Worm (Caenorhabditis elegans) whole organism, young adult: Measurements from ENCODE around the gene ttr-23.

Experiments used
- T07F8.4 ChIP-seq: sonication (generic microtip); optimal IDR thresholded peaks from 2 replicates; lab custom pipeline; 2016; ENCODE audit warnings: mild to moderate bottlenecking, missing genetic modification characterization, moderate library complexity, missing compliant biosample characterization
- ama-1 ChIP-seq, 3 experiments: fragments of 150-350 bp in 1 of 3; sonication (generic microtip) in 2 of 3; optimal IDR thresholded peaks; 2 replicates each; lab custom pipeline; 2014 to 2018; ENCODE audit warnings: missing biosample characterization in 2 of 3, missing genetic modification characterization in 2 of 3, missing genetic modification reagents in 2 of 3
- attf-3 ChIP-seq: fragments of 200-800 bp; sonication (Bioruptor generic); conservative IDR thresholded peaks from 2 replicates; pipeline ENCODE4 v1.3.6; 2022; ENCODE audit warnings: missing genetic modification reagents, missing genetic modification characterization, missing compliant biosample characterization
- dpff-1 ChIP-seq: sonication (generic microtip); optimal IDR thresholded peaks from 2 replicates; lab custom pipeline; 2017; ENCODE audit warnings: mild to moderate bottlenecking, missing genetic modification characterization, missing compliant biosample characterization
- ets-4 ChIP-seq: fragments of 200-800 bp; sonication (Bioruptor generic); optimal IDR thresholded peaks from 2 replicates; lab custom pipeline; 2018; ENCODE audit warnings: mild to moderate bottlenecking, missing genetic modification characterization, missing compliant biosample characterization
- hrde-1 ChIP-seq: sonication (generic microtip); optimal IDR thresholded peaks from 2 replicates; lab custom pipeline; 2016; ENCODE audit warnings: missing genetic modification characterization, mild to moderate bottlenecking, missing compliant biosample characterization, moderate library complexity, missing genotype, missing genetic modification reagents, borderline replicate concordance
- let-526 ChIP-seq: fragments of 200-800 bp; sonication (Bioruptor generic); IDR thresholded peaks from 2 replicates; pipeline ENCODE4 v1.3.6; 2022; ENCODE audit warnings: missing genetic modification reagents, missing genetic modification characterization, missing compliant biosample characterization
- lin-26 ChIP-seq: fragments of 200-800 bp; sonication (Bioruptor generic); IDR thresholded peaks from 2 replicates; pipeline ENCODE4 v1.3.6; 2022; ENCODE audit warnings: missing genetic modification reagents, missing genetic modification characterization, missing compliant biosample characterization
- nhr-179 ChIP-seq: sonication (generic microtip); optimal IDR thresholded peaks from 2 replicates; lab custom pipeline; 2016; ENCODE audit warnings: mild to moderate bottlenecking, missing genetic modification characterization, missing compliant biosample characterization
- pha-4 ChIP-seq: fragments of 150-350 bp; sonication (generic microtip); optimal IDR thresholded peaks from 2 replicates; lab custom pipeline; 2014; ENCODE audit warnings: missing biosample characterization, missing genetic modification reagents, missing genetic modification characterization
- sea-2 ChIP-seq: fragments of 200-800 bp; sonication (Bioruptor generic); IDR thresholded peaks from 2 replicates; pipeline ENCODE4 v1.3.6; 2022; ENCODE audit warnings: missing genetic modification characterization, missing compliant biosample characterization
- unc-62 ChIP-seq: fragments of 150-350 bp; optimal IDR thresholded peaks from 2 replicates; lab custom pipeline; 2014; ENCODE audit warnings: missing biosample characterization, missing genetic modification reagents, missing genetic modification characterization
- ztf-18 ChIP-seq: sonication (generic microtip); optimal IDR thresholded peaks from 2 replicates; lab custom pipeline; 2016; ENCODE audit warnings: missing genotype, mild to moderate bottlenecking, missing genetic modification characterization, missing compliant biosample characterization

ce11 chrV:10557676-10558075 lies 32.0 kb downstream of the ttr-23 start, which contains the start of gene best-14:
- TF ChIP-seq ets-4: no peak
- no peak for TF ChIP-seq unc-62 (GFP tag; lab: Kevin White, UChicago)
- TF ChIP-seq T07F8.4 (tag; lab: Kevin White, UChicago): no peak
- TF ChIP-seq ztf-18 (tag; lab: Kevin White, UChicago): no peak
- TF ChIP-seq sea-2 (GFP tag; lab: Robert Waterston, UW): no peak
- no peak for TF ChIP-seq hrde-1 (tag; lab: Kevin White, UChicago)
- TF ChIP-seq pha-4 (tag; lab: Kevin White, UChicago): no peak
- no peak for TF ChIP-seq let-526 (GFP tag; lab: Robert Waterston, UW)
- no peak for TF ChIP-seq lin-26 (GFP tag; lab: Robert Waterston, UW)
- no peak for TF ChIP-seq ama-1 (optimal IDR thresholded peaks at IDR 0.05; lab: Kevin White, UChicago)
- no peak for TF ChIP-seq ama-1 (GFP tag; optimal IDR thresholded peaks at IDR 0.05; lab: Kevin White, UChicago)
- TF ChIP-seq attf-3 (GFP tag; lab: Robert Waterston, UW): no peak
- no peak for TF ChIP-seq dpff-1
- TF ChIP-seq nhr-179 (tag; lab: Kevin White, UChicago): no peak
